Fruit fly (Drosophila melanogaster) whole organism, adult: ENCODE results near the gene CG31677.

Experiments used
- CG5204 ChIP-seq: fragments of 200-800 bp; sonication (Bioruptor generic); optimal IDR thresholded peaks from 2 replicates; lab custom pipeline; 2016; ENCODE audit warnings: missing biosample characterization, missing genetic modification characterization
- CG7101 ChIP-seq: fragments of 200-800 bp; sonication (Bioruptor generic); optimal IDR thresholded peaks from 2 replicates; lab custom pipeline; 2018; ENCODE audit warnings: missing biosample characterization, mild to moderate bottlenecking, missing genetic modification characterization, moderate library complexity
- Clk ChIP-seq: fragments of 200-800 bp; sonication (Bioruptor generic); optimal IDR thresholded peaks from 2 replicates; lab custom pipeline; 2017; ENCODE audit warnings: missing biosample characterization, missing genetic modification characterization
- Crg-1 ChIP-seq: fragments of 200-800 bp; sonication (Bioruptor generic); optimal IDR thresholded peaks from 2 replicates; lab custom pipeline; 2016; ENCODE audit warnings: missing biosample characterization, missing genetic modification characterization
- cnc ChIP-seq, 2 experiments: fragments of >200 bp; optimal IDR thresholded peaks; 2 replicates each; lab custom pipeline; 2017
- ovo ChIP-seq: fragments of 200-800 bp; sonication (Bioruptor generic); optimal IDR thresholded peaks from 2 replicates; lab custom pipeline; 2016; ENCODE audit warnings: missing biosample characterization, missing genetic modification characterization

DNA sequence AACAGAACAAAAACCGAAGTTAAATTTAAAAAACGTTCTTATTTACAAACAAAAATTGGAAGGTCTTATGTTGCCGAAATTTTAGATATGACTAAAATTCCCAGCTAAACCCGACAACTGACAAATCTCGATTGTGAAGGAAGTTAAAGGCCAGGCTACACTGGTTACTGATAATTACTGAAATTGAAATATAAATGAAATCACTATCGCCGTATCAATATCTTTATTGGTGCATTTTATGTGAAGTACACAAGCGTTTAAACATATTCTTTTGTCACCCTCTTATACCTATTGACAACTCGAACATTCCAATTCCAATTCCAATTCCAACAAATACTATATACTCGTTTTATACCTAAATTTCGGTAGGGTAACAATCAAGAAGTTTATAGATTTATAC, 39.1 kb upstream of the CG31677 start, which contains the start of gene CG17470:
- TF ChIP-seq CG7101 (no peak), Clk (GFP tag; lab: Kevin White, UChicago) (no peak), ovo (GFP tag; lab: Kevin White, UChicago) (no peak), cnc (optimal IDR thresholded peaks at IDR 0.05; lab: Kevin White, UChicago) (no peak), CG5204 (GFP tag; lab: Kevin White, UChicago) (no peak), Crg-1 (GFP tag; lab: Kevin White, UChicago) (no peak)
